Worm (Caenorhabditis elegans): ENCODE data around the gene ift-43.
"Not testable (repeated sequence)": the region's sequence is repeated elsewhere in the genome, so short reads cannot be mapped to it uniquely, and the experiment has no call there.

ift-43 gene

ce11 chrII:5636826-5637225 is 23.8 kb downstream of the ift-43 start, which contains the start of gene F59E12.8:
F59E12.8 (minus strand) TSS chrII:5636926.
- no peak for TF ChIP-seq madf-8 (GFP tag; conservative IDR thresholded peaks at IDR 0.05)
- no peak for TF ChIP-seq mcd-1 (GFP tag; IDR thresholded peaks at IDR 0.05)
- TF ChIP-seq efl-1 (GFP tag; optimal IDR thresholded peaks at IDR 0.05) = no peak
- TF ChIP-seq F10E7.11 (tag; optimal IDR thresholded peaks at IDR 0.05) = no peak
- TF ChIP-seq mxl-1 (tag; optimal IDR thresholded peaks at IDR 0.05) = no peak
- TF ChIP-seq hrde-1 (tag; optimal IDR thresholded peaks at IDR 0.05; ENCODE audit: borderline replicate concordance) = no peak
- TF ChIP-seq rcor-1 (GFP tag; IDR thresholded peaks at IDR 0.05) = no peak
- TF ChIP-seq ceh-91 (GFP tag; IDR thresholded peaks at IDR 0.05) = no peak
- no peak for TF ChIP-seq egl-18 (GFP tag; IDR thresholded peaks at IDR 0.05)
- TF ChIP-seq Y95B8A.8 (GFP tag; IDR thresholded peaks at IDR 0.05) = no peak
- TF ChIP-seq pbrm-1 (GFP tag; IDR thresholded peaks at IDR 0.05) = no peak
- TF ChIP-seq tlf-1 (GFP tag; optimal IDR thresholded peaks at IDR 0.05) = no peak
- TF ChIP-seq ama-1 (optimal IDR thresholded peaks at IDR 0.05) = no peak
- no peak for TF ChIP-seq ama-1 (GFP tag; optimal IDR thresholded peaks at IDR 0.05)
- no peak for TF ChIP-seq sea-2 (GFP tag; IDR thresholded peaks at IDR 0.05)
- TF ChIP-seq madf-3 (GFP tag; IDR thresholded peaks at IDR 0.05) = no peak
- TF ChIP-seq chd-7 (tag; optimal IDR thresholded peaks at IDR 0.05) = no peak
- TF ChIP-seq Y56A3A.18 (GFP tag; IDR thresholded peaks at IDR 0.05) = no peak
- no peak for TF ChIP-seq attf-5 (GFP tag; optimal IDR thresholded peaks at IDR 0.05)
- no peak for TF ChIP-seq rec-8 (tag; optimal IDR thresholded peaks at IDR 0.05)
- no peak for TF ChIP-seq snpc-1.3 (tag; optimal IDR thresholded peaks at IDR 0.05; ENCODE audit: insufficient read depth)

ce11 chrII:5633453-5633852 is 27.1 kb downstream of the ift-43 start:
- TF ChIP-seq lag-1 (GFP tag; IDR thresholded peaks at IDR 0.05) (no peak), Y53F4B.3 (GFP tag; IDR thresholded peaks at IDR 0.05) (no peak), attf-3 (GFP tag; conservative IDR thresholded peaks at IDR 0.05) (peak; percentile 87)

- TF ChIP-seq hlh-12 (tag; optimal IDR thresholded peaks at IDR 0.05); fkh-3 (tag; optimal IDR thresholded peaks at IDR 0.05); ceh-27 (GFP tag; optimal IDR thresholded peaks at IDR 0.05): not testable (repeated sequence)
Measured at ce11 chrII:5630851-5631401, 29.7 kb downstream of the ift-43 start, which contains the start of the genes F59E12.6 and npl-4.1. F59E12.6 (minus strand) TSS chrII:5630951. npl-4.1 (plus strand) TSS chrII:5631351.

ce11 chrII:5628326-5628818 is 32.2 kb downstream of the ift-43 start, which contains the start of gene F59E12.15:
F59E12.15 (minus strand) TSS chrII:5628376.
- TF ChIP-seq tbx-9 (tag; optimal IDR thresholded peaks at IDR 0.05; ENCODE audit: borderline replicate concordance) = no peak
- TF ChIP-seq him-1 (tag; optimal IDR thresholded peaks at IDR 0.05) = no peak
- no peak for TF ChIP-seq snpc-4 (GFP tag; optimal IDR thresholded peaks at IDR 0.05)
- no peak for TF ChIP-seq snpc-4 (tag; optimal IDR thresholded peaks at IDR 0.05)
- TF ChIP-seq Y67H2A.10 (GFP tag; conservative IDR thresholded peaks at IDR 0.05) = no peak
- TF ChIP-seq nfyb-1 (GFP tag; IDR thresholded peaks at IDR 0.05) = no peak

Measured in whole organism, young adult.